Worm (Caenorhabditis elegans): ENCODE data around the gene Y37H2C.4.

ce11 chrV:18241328-18241727 lies 29.2 kb upstream of the Y37H2C.4 start, which contains the start of gene R10E8.8:
- TF ChIP-seq nhr-41 (GFP tag; IDR thresholded peaks at IDR 0.05) (no peak), saeg-2 (GFP tag; IDR thresholded peaks at IDR 0.05) (no peak)
